Worm (Caenorhabditis elegans) whole organism, L3 larva: Measurements from ENCODE around the gene clc-4.

ENCODE experiments used
- R02D3.7 ChIP-seq: fragments of 150-350 bp; optimal IDR thresholded peaks from 2 replicates; lab custom pipeline; 2014; ENCODE audit warnings: missing biosample characterization, missing genetic modification characterization
- ZK546.5 ChIP-seq: sonication (generic microtip); optimal IDR thresholded peaks from 2 replicates; lab custom pipeline; 2017; ENCODE audit warnings: missing biosample characterization, missing genetic modification characterization
- aly-2 ChIP-seq: fragments of 150-350 bp; optimal IDR thresholded peaks from 2 replicates; lab custom pipeline; 2014; ENCODE audit warnings: missing biosample characterization, missing genetic modification characterization
- ama-1 ChIP-seq: fragments of 150-350 bp; optimal IDR thresholded peaks from 2 replicates; lab custom pipeline; 2018
- ceh-16 ChIP-seq: sonication (generic microtip); optimal IDR thresholded peaks from 2 replicates; lab custom pipeline; 2017; ENCODE audit warnings: missing biosample characterization, missing genetic modification characterization
- ceh-28 ChIP-seq: fragments of 150-350 bp; optimal IDR thresholded peaks from 2 replicates; lab custom pipeline; 2014; ENCODE audit warnings: missing biosample characterization, missing genetic modification reagents, missing genetic modification characterization
- ceh-82 ChIP-seq: fragments of 150-350 bp; optimal IDR thresholded peaks from 2 replicates; lab custom pipeline; 2014; ENCODE audit warnings: missing biosample characterization, missing genetic modification characterization
- ceh-9 ChIP-seq: sonication (generic microtip); optimal IDR thresholded peaks from 2 replicates; lab custom pipeline; 2018; ENCODE audit warnings: missing biosample characterization, missing genetic modification characterization
- daf-12 ChIP-seq: fragments of 150-350 bp; optimal IDR thresholded peaks from 2 replicates; lab custom pipeline; 2014; ENCODE audit warnings: missing biosample characterization, missing genetic modification reagents, missing genetic modification characterization
- egl-27 ChIP-seq: sonication (generic microtip); optimal IDR thresholded peaks from 4 replicates; lab custom pipeline; 2017; ENCODE audit warnings: missing biosample characterization, missing genetic modification reagents, missing genetic modification characterization
- egl-5 ChIP-seq: fragments of 150-350 bp; optimal IDR thresholded peaks from 2 replicates; lab custom pipeline; 2017; ENCODE audit warnings: missing biosample characterization, missing genetic modification reagents, missing genetic modification characterization, inconsistent platforms
- elt-1 ChIP-seq: fragments of 150-350 bp; optimal IDR thresholded peaks from 2 replicates; lab custom pipeline; 2014; ENCODE audit warnings: missing biosample characterization, missing genetic modification characterization
- elt-2 ChIP-seq: sonication (generic microtip); optimal IDR thresholded peaks from 2 replicates; lab custom pipeline; 2016; ENCODE audit warnings: missing genetic modification reagents, mild to moderate bottlenecking, missing genetic modification characterization, missing compliant biosample characterization
- elt-3 ChIP-seq, 3 experiments: fragments of 150-350 bp in 1 of 3; sonication (generic microtip) in 2 of 3; optimal IDR thresholded peaks; 2 replicates in 2 of 3; 4 replicates in 1 of 3; lab custom pipeline; 2014 to 2017; ENCODE audit warnings: missing biosample characterization in 3 of 3, missing genetic modification characterization in 3 of 3
- eor-1 ChIP-seq, 2 experiments: fragments of 150-350 bp; optimal IDR thresholded peaks; 2 replicates each; lab custom pipeline; 2014 to 2018; ENCODE audit warnings: missing biosample characterization in 2 of 2, missing genetic modification characterization in 2 of 2
- fkh-10 ChIP-seq: sonication (generic microtip); optimal IDR thresholded peaks from 2 replicates; lab custom pipeline; 2017; ENCODE audit warnings: missing biosample characterization, missing genetic modification reagents, missing genetic modification characterization
- fkh-2 ChIP-seq: fragments of 150-350 bp; optimal IDR thresholded peaks from 2 replicates; lab custom pipeline; 2014; ENCODE audit warnings: missing biosample characterization, missing genetic modification reagents, missing genetic modification characterization
- fos-1 ChIP-seq: fragments of 150-350 bp; optimal IDR thresholded peaks from 2 replicates; lab custom pipeline; 2014; ENCODE audit warnings: missing biosample characterization, missing genetic modification characterization
- hmg-11 ChIP-seq: sonication (generic microtip); optimal IDR thresholded peaks from 2 replicates; lab custom pipeline; 2016; ENCODE audit warnings: missing genetic modification characterization, missing compliant biosample characterization
- jun-1 ChIP-seq: fragments of 150-350 bp; optimal IDR thresholded peaks from 2 replicates; lab custom pipeline; 2014; ENCODE audit warnings: missing biosample characterization, missing genetic modification reagents, missing genetic modification characterization
- lin-15B ChIP-seq: fragments of 150-350 bp; optimal IDR thresholded peaks from 2 replicates; lab custom pipeline; 2014; ENCODE audit warnings: missing biosample characterization, missing genetic modification characterization
- lin-39 ChIP-seq: fragments of 150-350 bp; optimal IDR thresholded peaks from 2 replicates; lab custom pipeline; 2018; ENCODE audit warnings: missing biosample characterization, missing genetic modification reagents, missing genetic modification characterization
- lsy-12 ChIP-seq: sonication (generic microtip); optimal IDR thresholded peaks from 2 replicates; lab custom pipeline; 2016; ENCODE audit warnings: mild to moderate bottlenecking, missing genetic modification characterization, missing compliant biosample characterization
- mdl-1 ChIP-seq: fragments of 150-350 bp; optimal IDR thresholded peaks from 2 replicates; lab custom pipeline; 2014; ENCODE audit warnings: missing biosample characterization, missing genetic modification characterization
- mml-1 ChIP-seq: fragments of 150-350 bp; sonication (generic microtip); optimal IDR thresholded peaks from 3 replicates; lab custom pipeline; 2014; ENCODE audit warnings: missing biosample characterization, missing genetic modification characterization
- nfya-1 ChIP-seq: sonication (generic microtip); optimal IDR thresholded peaks from 2 replicates; lab custom pipeline; 2017; ENCODE audit warnings: missing genetic modification characterization, mild to moderate bottlenecking, missing compliant biosample characterization, antibody characterized with exemption, moderate library complexity; ENCODE audit not compliant: insufficient read depth
- nhr-11 ChIP-seq: fragments of 150-350 bp; optimal IDR thresholded peaks from 2 replicates; lab custom pipeline; 2014; ENCODE audit warnings: missing biosample characterization, missing genetic modification characterization
- nhr-12 ChIP-seq: fragments of 150-350 bp; optimal IDR thresholded peaks from 2 replicates; lab custom pipeline; 2014; ENCODE audit warnings: missing biosample characterization, missing genetic modification characterization
- nhr-23 ChIP-seq: fragments of 150-350 bp; optimal IDR thresholded peaks from 2 replicates; lab custom pipeline; 2014; ENCODE audit warnings: missing biosample characterization, missing genetic modification reagents, missing genetic modification characterization
- nhr-237 ChIP-seq: fragments of 150-350 bp; optimal IDR thresholded peaks from 2 replicates; lab custom pipeline; 2014; ENCODE audit warnings: missing biosample characterization, missing genetic modification characterization
- nhr-25 ChIP-seq: sonication (generic microtip); optimal IDR thresholded peaks from 2 replicates; lab custom pipeline; 2017; ENCODE audit warnings: missing biosample characterization, missing genetic modification characterization
- nhr-28 ChIP-seq: fragments of 150-350 bp; optimal IDR thresholded peaks from 2 replicates; lab custom pipeline; 2014; ENCODE audit warnings: missing biosample characterization, missing genetic modification characterization
- nhr-43 ChIP-seq: sonication (generic microtip); optimal IDR thresholded peaks from 2 replicates; lab custom pipeline; 2016; ENCODE audit warnings: mild to moderate bottlenecking, missing genetic modification characterization, missing compliant biosample characterization; ENCODE audit not compliant: poor library complexity, severe bottlenecking
- nhr-67 ChIP-seq: fragments of 150-350 bp; optimal IDR thresholded peaks from 2 replicates; lab custom pipeline; 2014; ENCODE audit warnings: missing biosample characterization, missing genetic modification characterization
- nhr-76 ChIP-seq: fragments of 150-350 bp; sonication (generic microtip); optimal IDR thresholded peaks from 5 replicates; lab custom pipeline; 2014; ENCODE audit warnings: missing biosample characterization, missing genetic modification characterization
- nhr-77 ChIP-seq: fragments of 150-350 bp; optimal IDR thresholded peaks from 2 replicates; lab custom pipeline; 2014; ENCODE audit warnings: missing biosample characterization, missing genetic modification characterization
- pha-4 ChIP-seq: fragments of 150-350 bp; optimal IDR thresholded peaks from 2 replicates; lab custom pipeline; 2014; ENCODE audit warnings: missing biosample characterization, missing genetic modification reagents, missing genetic modification characterization
- pqm-1 ChIP-seq: fragments of 150-350 bp; optimal IDR thresholded peaks from 2 replicates; lab custom pipeline; 2017; ENCODE audit warnings: missing biosample characterization, missing genetic modification characterization, inconsistent platforms
- sea-2 ChIP-seq: fragments of 150-350 bp; sonication (generic microtip); optimal IDR thresholded peaks from 4 replicates; lab custom pipeline; 2014; ENCODE audit warnings: missing biosample characterization, missing genetic modification reagents, missing genetic modification characterization
- skn-1 ChIP-seq: fragments of 150-350 bp; optimal IDR thresholded peaks from 2 replicates; lab custom pipeline; 2014; ENCODE audit warnings: missing biosample characterization, missing genetic modification characterization
- snpc-4 ChIP-seq: fragments of 150-350 bp; optimal IDR thresholded peaks from 2 replicates; lab custom pipeline; 2014; ENCODE audit warnings: missing biosample characterization, missing genetic modification characterization
- tbx-2 ChIP-seq: sonication (generic microtip); optimal IDR thresholded peaks from 2 replicates; lab custom pipeline; 2016; ENCODE audit warnings: mild to moderate bottlenecking, missing genetic modification characterization, missing compliant biosample characterization
- unc-39 ChIP-seq: sonication (generic microtip); optimal IDR thresholded peaks from 4 replicates; lab custom pipeline; 2017; ENCODE audit warnings: missing biosample characterization, missing genetic modification characterization
- unc-62 ChIP-seq: fragments of 150-350 bp; sonication (generic microtip); optimal IDR thresholded peaks from 4 replicates; lab custom pipeline; 2014; ENCODE audit warnings: missing biosample characterization, missing genetic modification reagents, missing genetic modification characterization
- zag-1 ChIP-seq: fragments of 150-350 bp; optimal IDR thresholded peaks from 2 replicates; lab custom pipeline; 2014; ENCODE audit warnings: missing biosample characterization, missing genetic modification characterization
- ztf-11 ChIP-seq: fragments of 150-350 bp; optimal IDR thresholded peaks from 2 replicates; lab custom pipeline; 2014; ENCODE audit warnings: missing biosample characterization, missing genetic modification characterization
- ztf-4 ChIP-seq: fragments of 150-350 bp; optimal IDR thresholded peaks from 2 replicates; lab custom pipeline; 2014; ENCODE audit warnings: missing biosample characterization, missing genetic modification characterization

Gene clc-4

DNA sequence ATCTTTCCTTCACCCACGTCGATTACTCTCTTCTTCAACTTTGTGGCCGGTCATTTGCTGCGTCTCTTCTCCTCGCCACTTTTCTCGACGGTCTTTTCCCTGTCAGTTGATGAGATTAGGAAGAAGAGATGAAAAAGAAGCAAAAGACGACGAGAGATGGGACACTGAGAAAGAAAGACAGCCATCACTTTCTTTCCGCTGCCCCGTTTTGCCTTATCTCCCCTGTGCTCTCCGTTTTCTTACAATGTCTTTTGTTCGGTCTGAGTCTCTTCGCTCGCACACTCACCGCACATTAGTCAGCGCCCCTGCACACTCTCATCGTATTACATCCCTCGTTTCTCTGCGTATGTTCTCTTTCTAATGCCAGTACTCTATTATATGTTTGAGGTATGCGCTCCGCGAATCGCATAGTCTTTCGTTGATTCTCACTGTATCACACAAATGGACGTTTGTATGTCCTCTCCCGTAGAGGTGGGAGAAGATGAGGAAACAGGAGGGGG is 17.5 kb downstream of the clc-4 start:
- TF ChIP-seq unc-62 (GFP tag; lab: Kevin White, UChicago) (peak; percentile 99), R02D3.7 (tag; lab: Kevin White, UChicago) (peak; percentile 77), elt-3 (tag; optimal IDR thresholded peaks at IDR 0.05; lab: Kevin White, UChicago) (peak in 2 of 3 experiments; percentile 68 to 85), lsy-12 (tag; lab: Kevin White, UChicago) (peak; percentile 85), lin-39 (tag; lab: Kevin White, UChicago) (peak; percentile 97), jun-1 (tag; lab: Kevin White, UChicago) (peak; percentile 97), fkh-10 (GFP tag; lab: Kevin White, UChicago) (peak; percentile 99), eor-1 (tag; optimal IDR thresholded peaks at IDR 0.05; lab: Kevin White, UChicago) (peak in 1 of 2 experiments; percentile 54), elt-1 (tag; lab: Kevin White, UChicago) (peak; percentile 95), pqm-1 (tag; lab: Kevin White, UChicago) (peak; percentile 92), nhr-237 (tag; lab: Kevin White, UChicago) (no peak), ceh-28 (tag; lab: Kevin White, UChicago) (peak; percentile 90), egl-27 (peak; percentile 92), ztf-11 (tag; lab: Kevin White, UChicago) (no peak), tbx-2 (tag; lab: Kevin White, UChicago) (peak; percentile 94), ZK546.5 (tag; lab: Kevin White, UChicago) (no peak), skn-1 (tag; lab: Kevin White, UChicago) (peak; percentile 87), ceh-9 (peak; percentile 39), hmg-11 (peak; percentile 98), nhr-25 (peak; percentile 95), ceh-82 (peak; percentile 76), egl-5 (tag; lab: Kevin White, UChicago) (peak; percentile 97), nhr-43 (peak; percentile 85), snpc-4 (tag; lab: Kevin White, UChicago) (peak; percentile 74), pha-4 (tag; lab: Kevin White, UChicago) (peak; percentile 98), nhr-67 (tag; lab: Kevin White, UChicago) (no peak), nhr-28 (tag; lab: Kevin White, UChicago) (no peak), nhr-23 (tag; lab: Kevin White, UChicago) (peak; percentile 96), nfya-1 (tag; lab: Kevin White, UChicago) (peak; percentile 97), lin-15B (peak; percentile 56), ztf-4 (peak; percentile 35), nhr-11 (peak; percentile 89), mml-1 (tag; lab: Kevin White, UChicago) (no peak), nhr-76 (peak; percentile 69), fkh-2 (tag; lab: Kevin White, UChicago) (no peak), ama-1 (lab: Kevin White, UChicago) (peak; percentile 43), daf-12 (tag; lab: Kevin White, UChicago) (peak; percentile 74), ceh-16 (tag; lab: Kevin White, UChicago) (peak; percentile 59), mdl-1 (tag; lab: Kevin White, UChicago) (peak; percentile 91), unc-39 (tag; lab: Kevin White, UChicago) (peak; percentile 59), fos-1 (tag; lab: Kevin White, UChicago) (peak; percentile 74), nhr-77 (peak; percentile 88), elt-2 (peak; percentile 95), nhr-12 (no peak), zag-1 (tag; lab: Kevin White, UChicago) (peak; percentile 92), aly-2 (no peak), sea-2 (GFP tag; lab: Kevin White, UChicago) (peak; percentile 38)
- TF ChIP-seq, all 47 proteins: peak for 38
